Fruit fly (Drosophila melanogaster) whole organism, prepupa: ENCODE results near the gene CG14314.
A peak's percentile ranks its signal among the peaks of the same experiment; 100 is the strongest.

Experiments
- CG11294 ChIP-seq: fragments of 200-800 bp; sonication (Bioruptor generic); IDR thresholded peaks from 2 replicates; pipeline ENCODE4 v1.3.6; 2022; ENCODE audit warnings: missing biosample characterization, missing genetic modification characterization
- CG3032 ChIP-seq: fragments of 200-800 bp; optimal IDR thresholded peaks from 2 replicates; lab custom pipeline; 2019; ENCODE audit warnings: missing biosample characterization, mild to moderate bottlenecking, missing genetic modification characterization, moderate library complexity
- CG6792 ChIP-seq: fragments of 200-800 bp; sonication (Bioruptor generic); optimal IDR thresholded peaks from 3 replicates; lab custom pipeline; 2016; ENCODE audit warnings: missing biosample characterization, missing genetic modification characterization
- CG9139 ChIP-seq: fragments of 200-800 bp; sonication (Bioruptor generic); optimal IDR thresholded peaks from 3 replicates; lab custom pipeline; 2017; ENCODE audit warnings: missing biosample characterization, mild to moderate bottlenecking, missing genetic modification characterization
- fd85E ChIP-seq: fragments of 200-800 bp; sonication (Bioruptor generic); optimal IDR thresholded peaks from 3 replicates; lab custom pipeline; 2016; ENCODE audit warnings: missing biosample characterization, missing genetic modification characterization
- topi ChIP-seq: fragments of 200-800 bp; sonication (Bioruptor generic); optimal IDR thresholded peaks from 3 replicates; lab custom pipeline; 2016; ENCODE audit warnings: missing biosample characterization, missing genetic modification characterization

- TF ChIP-seq topi (GFP tag; lab: Kevin White, UChicago), result peak; percentile 32
- no peak for TF ChIP-seq fd85E
- peak; percentile 25 for TF ChIP-seq CG9139 (GFP tag; lab: Kevin White, UChicago)
- TF ChIP-seq CG11294 (GFP tag; lab: Robert Waterston, UW), result no peak
- TF ChIP-seq CG3032 (tag; lab: Kevin White, UChicago), result no peak
- no peak for TF ChIP-seq CG6792 (GFP tag; lab: Kevin White, UChicago)
These were observed 47.5 kb upstream of the CG14314 start for dm6 chr3R:18168398-18168797.
